Worm (Caenorhabditis elegans): Measurements from ENCODE around the gene lin-42.

ce11 chrII:1298169-1298568 is 46.0 kb upstream of the lin-42 start, which contains the start of gene Y57G7A.1:
- no peak for TF ChIP-seq pqm-1 (tag; optimal IDR thresholded peaks at IDR 0.05)
- no peak for TF ChIP-seq xbp-1 (tag; optimal IDR thresholded peaks at IDR 0.05)
- no peak for TF ChIP-seq aly-2 (tag; optimal IDR thresholded peaks at IDR 0.05)
- no peak for TF ChIP-seq tlp-1 (tag; optimal IDR thresholded peaks at IDR 0.05)
- no peak for TF ChIP-seq nhr-11 (tag; optimal IDR thresholded peaks at IDR 0.05)
- no peak for TF ChIP-seq blmp-1 (tag; optimal IDR thresholded peaks at IDR 0.05)
- TF ChIP-seq lin-13 (GFP tag; optimal IDR thresholded peaks at IDR 0.05), result no peak
- TF ChIP-seq unc-30 (tag; optimal IDR thresholded peaks at IDR 0.05), result no peak
- no peak for TF ChIP-seq nhr-84 (tag; optimal IDR thresholded peaks at IDR 0.05)
- TF ChIP-seq fkh-8 (tag; optimal IDR thresholded peaks at IDR 0.05), result no peak
- no peak for TF ChIP-seq snpc-4 (tag; optimal IDR thresholded peaks at IDR 0.05)
- no peak for TF ChIP-seq mdl-1 (tag; optimal IDR thresholded peaks at IDR 0.05)
- no peak for TF ChIP-seq sox-4 (tag; optimal IDR thresholded peaks at IDR 0.05)
